Fruit fly (Drosophila melanogaster) whole organism, prepupa: ENCODE data around the gene lmgB.

Source experiments
- CG16779 ChIP-seq: fragments of 200-800 bp; sonication (Bioruptor generic); optimal IDR thresholded peaks from 3 replicates; lab custom pipeline; 2017; ENCODE audit warnings: missing biosample characterization, mild to moderate bottlenecking, missing genetic modification characterization
- CG3032 ChIP-seq: fragments of 200-800 bp; optimal IDR thresholded peaks from 2 replicates; lab custom pipeline; 2019; ENCODE audit warnings: missing biosample characterization, mild to moderate bottlenecking, missing genetic modification characterization, moderate library complexity
- CG34406 ChIP-seq: fragments of 200-800 bp; sonication (Bioruptor generic); optimal IDR thresholded peaks from 3 replicates; lab custom pipeline; 2016; ENCODE audit warnings: missing biosample characterization, missing genetic modification characterization
- Eip78C ChIP-seq: fragments of 200-800 bp; sonication (Bioruptor generic); peaks from one replicate; lab custom pipeline; 2016; ENCODE audit warnings: missing biosample characterization, missing genetic modification characterization
- Ets21C ChIP-seq: fragments of 200-800 bp; sonication (Bioruptor generic); optimal IDR thresholded peaks from 3 replicates; lab custom pipeline; 2016; ENCODE audit warnings: missing biosample characterization, missing genetic modification characterization
- Met ChIP-seq: fragments of 200-800 bp; sonication (Bioruptor generic); optimal IDR thresholded peaks from 3 replicates; lab custom pipeline; 2016; ENCODE audit warnings: missing biosample characterization, missing genetic modification characterization
- OdsH ChIP-seq: fragments of 200-800 bp; sonication (Bioruptor generic); optimal IDR thresholded peaks from 3 replicates; lab custom pipeline; 2016; ENCODE audit warnings: missing biosample characterization, missing genetic modification characterization
- Smox ChIP-seq: fragments of 200-800 bp; sonication (Bioruptor generic); optimal IDR thresholded peaks from 3 replicates; lab custom pipeline; 2016; ENCODE audit warnings: missing biosample characterization, missing genetic modification characterization
- achi ChIP-seq: fragments of 200-800 bp; sonication (Bioruptor generic); optimal IDR thresholded peaks from 3 replicates; lab custom pipeline; 2016; ENCODE audit warnings: missing biosample characterization, missing genetic modification characterization
- acj6 ChIP-seq: fragments of 200-800 bp; sonication (Bioruptor generic); optimal IDR thresholded peaks from 3 replicates; lab custom pipeline; 2016; ENCODE audit warnings: missing biosample characterization, missing genetic modification characterization
- eg ChIP-seq: fragments of 200-800 bp; sonication (Bioruptor generic); IDR thresholded peaks from 3 replicates; pipeline ENCODE4 v1.3.6; 2022; ENCODE audit warnings: missing biosample characterization, missing genetic modification characterization
- vri ChIP-seq: fragments of 200-800 bp; sonication (Bioruptor generic); optimal IDR thresholded peaks from 3 replicates; lab custom pipeline; 2016; ENCODE audit warnings: missing biosample characterization, mild to moderate bottlenecking, missing genetic modification characterization

DNA sequence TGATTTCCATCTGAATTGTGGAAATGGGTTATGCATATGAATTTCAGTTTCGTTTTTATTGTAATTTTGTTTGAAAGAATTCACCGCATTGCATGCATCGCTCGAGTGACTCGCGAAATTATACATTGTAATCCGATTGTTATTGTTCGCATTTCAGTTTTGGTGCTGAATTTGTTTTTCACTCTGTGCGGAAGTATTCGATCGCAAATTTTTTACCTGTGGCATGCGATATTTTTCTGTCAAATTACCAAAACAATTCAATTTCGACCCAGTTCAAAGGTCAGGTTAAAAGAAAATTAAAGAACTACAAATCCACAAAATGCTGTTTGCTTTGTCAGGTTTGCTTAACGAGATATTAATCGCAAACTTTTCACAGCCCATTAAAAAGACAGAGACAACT, 4.4 kb upstream of the lmgB start:
- TF ChIP-seq Ets21C (GFP tag; lab: Kevin White, UChicago): no peak
- TF ChIP-seq Smox (GFP tag; lab: Kevin White, UChicago): no peak
- TF ChIP-seq Eip78C (GFP tag; lab: Kevin White, UChicago): peak; percentile 12
- no peak for TF ChIP-seq CG3032 (tag; lab: Kevin White, UChicago)
- TF ChIP-seq acj6 (GFP tag; lab: Kevin White, UChicago): no peak
- TF ChIP-seq CG34406 (GFP tag; lab: Kevin White, UChicago): no peak
- no peak for TF ChIP-seq OdsH (GFP tag; lab: Kevin White, UChicago)
- no peak for TF ChIP-seq eg (GFP tag; lab: Robert Waterston, UW)
- TF ChIP-seq achi (GFP tag; lab: Kevin White, UChicago): no peak
- no peak for TF ChIP-seq Met (GFP tag; lab: Kevin White, UChicago)
- no peak for TF ChIP-seq CG16779 (tag; lab: Kevin White, UChicago)
- no peak for TF ChIP-seq vri (GFP tag; lab: Kevin White, UChicago)
